Fruit fly (Drosophila melanogaster) whole organism, pupa: ENCODE results near the gene msl-1.

Source experiments
- CG10348 ChIP-seq: fragments of 200-800 bp; sonication (Bioruptor generic); IDR thresholded peaks from 2 replicates; pipeline ENCODE4 v1.3.6; 2022; ENCODE audit warnings: missing biosample characterization, missing genetic modification characterization
- CG12605 ChIP-seq: fragments of 200-800 bp; sonication (Bioruptor generic); IDR thresholded peaks from 2 replicates; pipeline ENCODE4 v1.3.6; 2022; ENCODE audit warnings: missing biosample characterization, missing genetic modification characterization
- CG13204 ChIP-seq: fragments of 200-800 bp; sonication (Bioruptor generic); optimal IDR thresholded peaks from 2 replicates; lab custom pipeline; 2018; ENCODE audit warnings: missing biosample characterization, mild to moderate bottlenecking, missing genetic modification characterization, moderate library complexity
- CG14655 ChIP-seq: fragments of 200-800 bp; sonication (Bioruptor generic); optimal IDR thresholded peaks from 3 replicates; lab custom pipeline; 2017; ENCODE audit warnings: mild to moderate bottlenecking, missing biosample characterization, missing genetic modification reagents, missing genetic modification characterization
- CG15710 ChIP-seq: fragments of 200-800 bp; sonication (Bioruptor generic); optimal IDR thresholded peaks from 2 replicates; lab custom pipeline; 2018; ENCODE audit warnings: missing biosample characterization, mild to moderate bottlenecking, missing genetic modification characterization, moderate library complexity
- CG17806 ChIP-seq: fragments of 200-800 bp; sonication (Bioruptor generic); optimal IDR thresholded peaks from 2 replicates; lab custom pipeline; 2018; ENCODE audit warnings: missing biosample characterization, mild to moderate bottlenecking, missing genetic modification characterization, moderate library complexity
- CG32121 ChIP-seq: fragments of 200-800 bp; sonication (Bioruptor generic); IDR thresholded peaks from 2 replicates; pipeline ENCODE4 v1.3.6; 2022; ENCODE audit warnings: missing biosample characterization, missing genetic modification characterization
- CG34367 ChIP-seq: fragments of 200-800 bp; sonication (Bioruptor generic); optimal IDR thresholded peaks from 2 replicates; lab custom pipeline; 2018; ENCODE audit warnings: missing biosample characterization, mild to moderate bottlenecking, missing genetic modification characterization
- CG4496 ChIP-seq: fragments of 200-800 bp; sonication (Bioruptor generic); IDR thresholded peaks from 3 replicates; pipeline ENCODE4 v1.3.6; 2022; ENCODE audit warnings: missing biosample characterization, missing genetic modification characterization
- CG8159 ChIP-seq: fragments of 200-800 bp; sonication (Bioruptor generic); optimal IDR thresholded peaks from 3 replicates; lab custom pipeline; 2018; ENCODE audit warnings: missing biosample characterization, mild to moderate bottlenecking, missing genetic modification characterization, moderate library complexity
- CG8301 ChIP-seq: fragments of 200-800 bp; sonication (Bioruptor generic); optimal IDR thresholded peaks from 2 replicates; lab custom pipeline; 2018; ENCODE audit warnings: missing biosample characterization, mild to moderate bottlenecking, missing genetic modification characterization
- CG9948 ChIP-seq: fragments of 200-800 bp; sonication (Bioruptor generic); optimal IDR thresholded peaks from 2 replicates; lab custom pipeline; 2018; ENCODE audit warnings: missing biosample characterization, mild to moderate bottlenecking, missing genetic modification characterization, moderate library complexity
- D1 ChIP-seq: fragments of 200-800 bp; sonication (Bioruptor generic); optimal IDR thresholded peaks from 2 replicates; lab custom pipeline; 2018; ENCODE audit warnings: missing biosample characterization, mild to moderate bottlenecking, missing genetic modification characterization, moderate library complexity
- EcR ChIP-seq: fragments of 200-800 bp; sonication (Bioruptor generic); optimal IDR thresholded peaks from 3 replicates; lab custom pipeline; 2019; ENCODE audit warnings: missing biosample characterization, missing genetic modification characterization, mild to moderate bottlenecking, moderate library complexity, missing genetic modification reagents
- Ets98B ChIP-seq: fragments of 200-800 bp; sonication (Bioruptor generic); IDR thresholded peaks from 2 replicates; pipeline ENCODE4 v1.3.6; 2022; ENCODE audit warnings: missing biosample characterization, missing genetic modification characterization
- Pif1A ChIP-seq: fragments of 200-800 bp; sonication (Bioruptor generic); optimal IDR thresholded peaks from 3 replicates; lab custom pipeline; 2016; ENCODE audit warnings: missing biosample characterization, missing genetic modification characterization
- Pif1B ChIP-seq: fragments of 200-800 bp; sonication (Bioruptor generic); optimal IDR thresholded peaks from 3 replicates; lab custom pipeline; 2016; ENCODE audit warnings: missing biosample characterization, missing genetic modification characterization
- Snoo ChIP-seq: fragments of 200-800 bp; sonication (Bioruptor generic); optimal IDR thresholded peaks from 3 replicates; lab custom pipeline; 2017; ENCODE audit warnings: missing biosample characterization, mild to moderate bottlenecking, missing genetic modification characterization, inconsistent platforms
- fd96Ca ChIP-seq: fragments of 200-800 bp; sonication (Bioruptor generic); IDR thresholded peaks from 3 replicates; pipeline ENCODE4 v1.3.6; 2022; ENCODE audit warnings: missing biosample characterization, missing genetic modification characterization
- gl ChIP-seq: fragments of 200-800 bp; sonication (Bioruptor generic); optimal IDR thresholded peaks from 2 replicates; lab custom pipeline; 2018; ENCODE audit warnings: missing biosample characterization, mild to moderate bottlenecking, missing genetic modification characterization
- rn ChIP-seq: fragments of 200-800 bp; sonication (Bioruptor generic); IDR thresholded peaks from 2 replicates; pipeline ENCODE4 v1.3.6; 2022; ENCODE audit warnings: missing biosample characterization, missing genetic modification characterization

msl-1 gene

dm6 chr2L:18653328-18653675 is 35.3 kb downstream of the msl-1 start:
- TF ChIP-seq CG32121 (no peak), CG14655 (GFP tag; lab: Kevin White, UChicago) (peak; percentile 78), gl (peak; percentile 50), CG10348 (no peak), CG17806 (peak; percentile 85), CG34367 (tag; lab: Kevin White, UChicago) (peak; percentile 83), CG4496 (GFP tag; lab: Robert Waterston, UW) (peak; percentile 77), Ets98B (GFP tag; lab: Robert Waterston, UW) (no peak; the same call in 1 of the 2 replicates), CG8301 (peak; percentile 74), D1 (tag; lab: Kevin White, UChicago) (peak; percentile 62), Pif1A (GFP tag; lab: Kevin White, UChicago) (peak; percentile 82), CG13204 (GFP tag; lab: Kevin White, UChicago) (peak; percentile 27), EcR (GFP tag; lab: Kevin White, UChicago) (no peak), CG12605 (GFP tag; lab: Robert Waterston, UW) (0 out of 2 replicates have a peak, but pooled peaks have one; percentile 23), Pif1B (peak; percentile 86), rn (GFP tag; lab: Robert Waterston, UW) (no peak), CG8159 (peak; percentile 84), CG15710 (peak; percentile 78), CG9948 (tag; lab: Kevin White, UChicago) (peak; percentile 74), fd96Ca (peak; percentile 65), Snoo (peak; percentile 69)

dm6 chr2L:18652663-18653327 is 35.8 kb downstream of the msl-1 start, which contains the start of gene Cyp310a1:
Cyp310a1 (minus strand) TSS chr2L:18653010.
- TF ChIP-seq CG34367 (tag; lab: Kevin White, UChicago) (no peak), CG9948 (tag; lab: Kevin White, UChicago) (no peak), fd96Ca (no peak), CG32121 (no peak), gl (no peak), CG8301 (no peak), EcR (GFP tag; lab: Kevin White, UChicago) (no peak), CG12605 (GFP tag; lab: Robert Waterston, UW) (no peak), Ets98B (GFP tag; lab: Robert Waterston, UW) (no peak), CG17806 (no peak), Pif1B (no peak), CG10348 (no peak), rn (GFP tag; lab: Robert Waterston, UW) (no peak), CG8159 (no peak), CG15710 (no peak)
- TF ChIP-seq, all 21 proteins: peak for 0

- no peak for TF ChIP-seq Ets98B (GFP tag; lab: Robert Waterston, UW)
- 0 out of 3 replicates have a peak, but pooled peaks have one; percentile 13 for TF ChIP-seq CG4496 (GFP tag; lab: Robert Waterston, UW)
- no peak for TF ChIP-seq rn (GFP tag; lab: Robert Waterston, UW)
- TF ChIP-seq CG9948 (tag; lab: Kevin White, UChicago), result peak; percentile 48
- TF ChIP-seq CG14655 (GFP tag; lab: Kevin White, UChicago), result peak; percentile 20
- no peak for TF ChIP-seq fd96Ca
- peak; percentile 27 for TF ChIP-seq CG8301
- peak; percentile 58 for TF ChIP-seq CG34367 (tag; lab: Kevin White, UChicago)
- TF ChIP-seq CG15710, result peak; percentile 70
- TF ChIP-seq gl, result no peak
- TF ChIP-seq CG17806, result peak; percentile 24
- peak; percentile 58 for TF ChIP-seq Pif1A (GFP tag; lab: Kevin White, UChicago)
- no peak for TF ChIP-seq CG12605 (GFP tag; lab: Robert Waterston, UW)
- TF ChIP-seq CG10348, result no peak
- peak; percentile 1 for TF ChIP-seq Pif1B
- TF ChIP-seq CG8159, result peak; percentile 24
- no peak for TF ChIP-seq D1 (tag; lab: Kevin White, UChicago)
- peak; percentile 49 for TF ChIP-seq CG13204 (GFP tag; lab: Kevin White, UChicago)
- TF ChIP-seq Snoo, result peak; percentile 48
These were observed 40.5 kb downstream of the msl-1 start for dm6 chr2L:18647857-18648652.

- TF ChIP-seq Snoo (peak; percentile 69), fd96Ca (peak; percentile 59; the same call in 1 of the 3 replicates), CG10348 (no peak), CG9948 (tag; lab: Kevin White, UChicago) (peak; percentile 58), Ets98B (GFP tag; lab: Robert Waterston, UW) (peak; percentile 36; the same call in 1 of the 2 replicates), D1 (tag; lab: Kevin White, UChicago) (no peak), CG4496 (GFP tag; lab: Robert Waterston, UW) (peak; percentile 74; the same call in 2 of the 3 replicates), Pif1B (peak; percentile 59), CG15710 (peak; percentile 51), CG34367 (tag; lab: Kevin White, UChicago) (peak; percentile 49), gl (peak; percentile 27), rn (GFP tag; lab: Robert Waterston, UW) (0 out of 2 replicates have a peak, but pooled peaks have one; percentile 23), Pif1A (GFP tag; lab: Kevin White, UChicago) (peak; percentile 74), CG8301 (peak; percentile 60), CG17806 (peak; percentile 66), EcR (GFP tag; lab: Kevin White, UChicago) (no peak), CG8159 (peak; percentile 74), CG12605 (GFP tag; lab: Robert Waterston, UW) (no peak), CG14655 (GFP tag; lab: Kevin White, UChicago) (peak; percentile 62), CG32121 (peak; percentile 52), CG13204 (GFP tag; lab: Kevin White, UChicago) (no peak)
These were observed 43.1 kb downstream of the msl-1 start for dm6 chr2L:18645468-18645867.

dm6 chr2L:18641087-18641486 is 47.5 kb downstream of the msl-1 start:
- TF ChIP-seq CG4496 (GFP tag; lab: Robert Waterston, UW) (no peak), CG13204 (GFP tag; lab: Kevin White, UChicago) (no peak), Ets98B (GFP tag; lab: Robert Waterston, UW) (no peak), EcR (GFP tag; lab: Kevin White, UChicago) (no peak), gl (no peak), CG17806 (no peak), CG8159 (no peak), CG32121 (no peak)
